ENCODE assay signal across 2 fruit fly cellular contexts in genomic region chr3L:21651412-21651811, dm6.
TF ChIP-seq lines count a peak whose summit lies in the region.

No protein-coding gene starts in this region.

- TF ChIP-seq CTCF in whole organism, embryonic (GFP tag; optimal IDR thresholded peaks at IDR 0.05; lab: Kevin White, UChicago): no peak

TF ChIP-seq in whole organism, embryonic, 481 proteins besides CTCF, POLR2A, EP300 and RAD21:
- TF ChIP-seq Awh (GFP tag; IDR thresholded peaks at IDR 0.05; lab: Robert Waterston, UW) (peak; percentile 49), lilli (GFP tag; optimal IDR thresholded peaks at IDR 0.05; lab: Kevin White, UChicago) (no peak), lab (GFP tag; optimal IDR thresholded peaks at IDR 0.05; lab: Kevin White, UChicago) (no peak), Ptx1 (GFP tag; IDR thresholded peaks at IDR 0.05; lab: Robert Waterston, UW) (no peak), CkIIα-i1 (GFP tag; IDR thresholded peaks at IDR 0.05; lab: Robert Waterston, UW) (no peak), CG11504 (tag; optimal IDR thresholded peaks at IDR 0.05; lab: Kevin White, UChicago) (no peak), tll (GFP tag; optimal IDR thresholded peaks at IDR 0.05; lab: Kevin White, UChicago) (no peak), MBD-R2 (GFP tag; IDR thresholded peaks at IDR 0.05; lab: Robert Waterston, UW) (no peak)

TF ChIP-seq in whole organism, pupa, 21 proteins besides CTCF, POLR2A, EP300 and RAD21:
- TF ChIP-seq CG13204 (GFP tag; optimal IDR thresholded peaks at IDR 0.05; lab: Kevin White, UChicago): peak; percentile 64
- TF ChIP-seq CG17806 (tag; optimal IDR thresholded peaks at IDR 0.05; lab: Kevin White, UChicago): no peak
- peak; percentile 20 for TF ChIP-seq EcR (GFP tag; optimal IDR thresholded peaks at IDR 0.05; lab: Kevin White, UChicago)
